Worm (Caenorhabditis elegans) whole organism, L3 larva: ENCODE results near the gene gldi-3.

ENCODE experiments used
- R02D3.7 ChIP-seq: fragments of 150-350 bp; optimal IDR thresholded peaks from 2 replicates; lab custom pipeline; 2014; ENCODE audit warnings: missing biosample characterization, missing genetic modification characterization
- aly-2 ChIP-seq: fragments of 150-350 bp; optimal IDR thresholded peaks from 2 replicates; lab custom pipeline; 2014; ENCODE audit warnings: missing biosample characterization, missing genetic modification characterization
- ceh-16 ChIP-seq: sonication (generic microtip); optimal IDR thresholded peaks from 2 replicates; lab custom pipeline; 2017; ENCODE audit warnings: missing biosample characterization, missing genetic modification characterization
- ceh-9 ChIP-seq: sonication (generic microtip); optimal IDR thresholded peaks from 2 replicates; lab custom pipeline; 2018; ENCODE audit warnings: missing biosample characterization, missing genetic modification characterization
- daf-12 ChIP-seq: fragments of 150-350 bp; optimal IDR thresholded peaks from 2 replicates; lab custom pipeline; 2014; ENCODE audit warnings: missing biosample characterization, missing genetic modification reagents, missing genetic modification characterization
- elt-2 ChIP-seq: sonication (generic microtip); optimal IDR thresholded peaks from 2 replicates; lab custom pipeline; 2016; ENCODE audit warnings: missing genetic modification reagents, mild to moderate bottlenecking, missing genetic modification characterization, missing compliant biosample characterization
- eor-1 ChIP-seq, 2 experiments: fragments of 150-350 bp; optimal IDR thresholded peaks; 2 replicates each; lab custom pipeline; 2014 to 2018; ENCODE audit warnings: missing biosample characterization in 2 of 2, missing genetic modification characterization in 2 of 2
- fkh-10 ChIP-seq: sonication (generic microtip); optimal IDR thresholded peaks from 2 replicates; lab custom pipeline; 2017; ENCODE audit warnings: missing biosample characterization, missing genetic modification reagents, missing genetic modification characterization
- hmg-11 ChIP-seq: sonication (generic microtip); optimal IDR thresholded peaks from 2 replicates; lab custom pipeline; 2016; ENCODE audit warnings: missing genetic modification characterization, missing compliant biosample characterization
- jun-1 ChIP-seq: fragments of 150-350 bp; optimal IDR thresholded peaks from 2 replicates; lab custom pipeline; 2014; ENCODE audit warnings: missing biosample characterization, missing genetic modification reagents, missing genetic modification characterization
- lin-15B ChIP-seq: fragments of 150-350 bp; optimal IDR thresholded peaks from 2 replicates; lab custom pipeline; 2014; ENCODE audit warnings: missing biosample characterization, missing genetic modification characterization
- lin-39 ChIP-seq: fragments of 150-350 bp; optimal IDR thresholded peaks from 2 replicates; lab custom pipeline; 2018; ENCODE audit warnings: missing biosample characterization, missing genetic modification reagents, missing genetic modification characterization
- mml-1 ChIP-seq: fragments of 150-350 bp; sonication (generic microtip); optimal IDR thresholded peaks from 3 replicates; lab custom pipeline; 2014; ENCODE audit warnings: missing biosample characterization, missing genetic modification characterization
- nfya-1 ChIP-seq: sonication (generic microtip); optimal IDR thresholded peaks from 2 replicates; lab custom pipeline; 2017; ENCODE audit warnings: missing genetic modification characterization, mild to moderate bottlenecking, missing compliant biosample characterization, antibody characterized with exemption, moderate library complexity; ENCODE audit not compliant: insufficient read depth
- nhr-11 ChIP-seq: fragments of 150-350 bp; optimal IDR thresholded peaks from 2 replicates; lab custom pipeline; 2014; ENCODE audit warnings: missing biosample characterization, missing genetic modification characterization
- nhr-23 ChIP-seq: fragments of 150-350 bp; optimal IDR thresholded peaks from 2 replicates; lab custom pipeline; 2014; ENCODE audit warnings: missing biosample characterization, missing genetic modification reagents, missing genetic modification characterization
- nhr-237 ChIP-seq: fragments of 150-350 bp; optimal IDR thresholded peaks from 2 replicates; lab custom pipeline; 2014; ENCODE audit warnings: missing biosample characterization, missing genetic modification characterization
- nhr-43 ChIP-seq: sonication (generic microtip); optimal IDR thresholded peaks from 2 replicates; lab custom pipeline; 2016; ENCODE audit warnings: mild to moderate bottlenecking, missing genetic modification characterization, missing compliant biosample characterization; ENCODE audit not compliant: poor library complexity, severe bottlenecking
- nhr-67 ChIP-seq: fragments of 150-350 bp; optimal IDR thresholded peaks from 2 replicates; lab custom pipeline; 2014; ENCODE audit warnings: missing biosample characterization, missing genetic modification characterization
- nhr-76 ChIP-seq: fragments of 150-350 bp; sonication (generic microtip); optimal IDR thresholded peaks from 5 replicates; lab custom pipeline; 2014; ENCODE audit warnings: missing biosample characterization, missing genetic modification characterization
- nhr-77 ChIP-seq: fragments of 150-350 bp; optimal IDR thresholded peaks from 2 replicates; lab custom pipeline; 2014; ENCODE audit warnings: missing biosample characterization, missing genetic modification characterization
- pha-4 ChIP-seq: fragments of 150-350 bp; optimal IDR thresholded peaks from 2 replicates; lab custom pipeline; 2014; ENCODE audit warnings: missing biosample characterization, missing genetic modification reagents, missing genetic modification characterization
- pqm-1 ChIP-seq: fragments of 150-350 bp; optimal IDR thresholded peaks from 2 replicates; lab custom pipeline; 2017; ENCODE audit warnings: missing biosample characterization, missing genetic modification characterization, inconsistent platforms
- sea-2 ChIP-seq: fragments of 150-350 bp; sonication (generic microtip); optimal IDR thresholded peaks from 4 replicates; lab custom pipeline; 2014; ENCODE audit warnings: missing biosample characterization, missing genetic modification reagents, missing genetic modification characterization
- skn-1 ChIP-seq: fragments of 150-350 bp; optimal IDR thresholded peaks from 2 replicates; lab custom pipeline; 2014; ENCODE audit warnings: missing biosample characterization, missing genetic modification characterization
- snpc-4 ChIP-seq: fragments of 150-350 bp; optimal IDR thresholded peaks from 2 replicates; lab custom pipeline; 2014; ENCODE audit warnings: missing biosample characterization, missing genetic modification characterization
- tbx-2 ChIP-seq: sonication (generic microtip); optimal IDR thresholded peaks from 2 replicates; lab custom pipeline; 2016; ENCODE audit warnings: mild to moderate bottlenecking, missing genetic modification characterization, missing compliant biosample characterization
- unc-39 ChIP-seq: sonication (generic microtip); optimal IDR thresholded peaks from 4 replicates; lab custom pipeline; 2017; ENCODE audit warnings: missing biosample characterization, missing genetic modification characterization
- zag-1 ChIP-seq: fragments of 150-350 bp; optimal IDR thresholded peaks from 2 replicates; lab custom pipeline; 2014; ENCODE audit warnings: missing biosample characterization, missing genetic modification characterization
- ztf-4 ChIP-seq: fragments of 150-350 bp; optimal IDR thresholded peaks from 2 replicates; lab custom pipeline; 2014; ENCODE audit warnings: missing biosample characterization, missing genetic modification characterization

The gldi-3 gene

DNA sequence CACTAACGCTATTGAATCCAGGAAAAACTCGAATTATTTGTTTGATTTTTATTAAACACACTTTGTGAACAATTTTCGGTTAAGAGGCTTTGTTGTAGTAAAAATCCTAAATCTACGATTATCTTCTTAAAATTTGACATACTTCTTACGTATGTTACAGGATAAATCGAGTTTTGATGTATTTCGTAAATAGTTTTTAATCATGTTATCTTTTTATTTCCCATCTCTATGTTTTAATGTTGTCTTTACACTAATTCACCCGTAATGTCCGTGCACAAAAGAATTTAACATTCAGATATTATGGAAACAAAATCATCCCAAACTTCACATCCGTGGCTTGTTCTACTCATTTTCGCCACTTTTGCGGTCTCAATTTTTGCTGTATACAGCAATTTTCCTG lies 43.8 kb upstream of the gldi-3 start, which contains the start of gene egli-1:
Gene egli-1, plus strand, starts transcription at position 301 of the 400 bp plus-strand sequence.
- no peak for TF ChIP-seq ceh-16 (tag; lab: Kevin White, UChicago)
- TF ChIP-seq nfya-1 (tag; lab: Kevin White, UChicago): no peak
- TF ChIP-seq sea-2 (GFP tag; lab: Kevin White, UChicago): no peak
- TF ChIP-seq nhr-237: no peak
- TF ChIP-seq R02D3.7 (tag; lab: Kevin White, UChicago): no peak
- no peak for TF ChIP-seq nhr-23 (tag; lab: Kevin White, UChicago)
- TF ChIP-seq lin-39 (tag; lab: Kevin White, UChicago): no peak
- TF ChIP-seq, all 47 proteins: peak for 0

DNA sequence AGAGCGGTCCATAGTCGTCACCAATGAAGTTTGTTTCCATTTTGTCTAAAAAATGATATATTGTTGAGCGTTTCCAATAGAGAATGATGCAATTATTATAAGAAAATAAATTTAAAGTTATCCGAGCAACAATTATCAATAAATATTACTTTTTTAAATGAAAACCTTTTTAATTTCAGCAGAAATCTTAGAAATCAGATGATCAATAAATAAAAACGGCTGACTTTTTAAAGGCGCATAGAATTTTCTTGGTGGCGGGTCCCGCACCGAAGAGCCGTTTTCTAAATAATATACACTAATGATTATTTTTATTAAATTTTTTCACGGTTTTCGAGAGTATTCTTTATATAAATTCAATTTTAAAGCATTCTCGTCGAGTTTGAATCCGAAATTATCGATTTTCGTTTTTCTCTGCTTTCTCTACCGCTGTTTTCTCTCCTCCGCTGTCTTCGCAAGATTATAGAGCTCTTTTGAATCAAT lies 43.0 kb upstream of the gldi-3 start, which contains the start of gene rab-39:
Gene rab-39, minus strand, starts transcription at position 51 of the 480 bp plus-strand sequence.
- peak; percentile 18 for TF ChIP-seq lin-39 (tag; lab: Kevin White, UChicago)
- peak; percentile 46 for TF ChIP-seq R02D3.7 (tag; lab: Kevin White, UChicago)
- no peak for TF ChIP-seq zag-1 (tag; lab: Kevin White, UChicago)
- no peak for TF ChIP-seq mml-1 (tag; lab: Kevin White, UChicago)
- peak; percentile 2 for TF ChIP-seq elt-2 (tag; lab: Kevin White, UChicago)
- TF ChIP-seq nhr-77 (tag; lab: Kevin White, UChicago): no peak
- peak; percentile 51 for TF ChIP-seq hmg-11 (tag; lab: Kevin White, UChicago)
- TF ChIP-seq lin-15B (tag; lab: Kevin White, UChicago): peak; percentile 31
- peak; percentile 23 for TF ChIP-seq fkh-10 (GFP tag; lab: Kevin White, UChicago)
- TF ChIP-seq nfya-1 (tag; lab: Kevin White, UChicago): peak; percentile 54
- peak; percentile 53 for TF ChIP-seq pha-4 (tag; lab: Kevin White, UChicago)

DNA sequence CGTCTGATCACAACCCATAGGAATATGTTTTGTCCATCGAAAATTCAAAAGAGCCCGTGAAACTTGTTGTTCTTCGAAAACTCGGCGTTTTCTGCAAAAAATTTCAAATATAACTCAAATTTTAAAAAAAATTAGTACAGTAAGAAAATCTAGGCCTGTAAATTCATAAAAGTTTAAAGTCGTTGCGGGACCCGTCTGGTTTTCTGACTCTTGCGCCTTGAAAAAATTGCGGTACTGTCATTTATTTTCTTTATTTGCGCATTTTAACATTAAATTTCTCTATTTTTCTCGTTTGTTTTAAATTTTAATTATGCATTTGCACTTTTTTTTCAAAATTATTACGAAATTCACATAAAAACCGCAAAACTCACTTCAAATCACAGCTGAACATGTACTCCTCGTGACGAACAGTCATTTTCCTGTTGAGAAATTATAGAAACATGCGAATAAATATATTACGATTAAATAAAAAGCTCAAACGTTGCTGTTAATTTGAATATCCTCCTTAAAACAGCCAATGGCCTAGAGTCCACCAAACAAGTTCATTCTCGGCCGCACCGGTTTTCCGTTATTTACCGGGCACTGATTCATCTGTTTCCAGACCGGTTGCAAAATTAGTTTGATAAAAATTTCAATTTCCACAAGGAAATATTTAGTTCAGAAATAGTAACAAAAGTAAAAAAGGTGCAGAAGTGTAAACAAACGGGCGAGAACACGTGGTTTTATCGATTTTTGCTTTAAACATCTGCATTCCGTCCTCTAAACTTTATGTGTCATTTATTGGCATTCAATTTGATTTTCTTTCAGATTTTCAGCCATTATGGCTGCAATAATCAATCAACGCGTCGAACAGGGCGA lies 39.4 kb upstream of the gldi-3 start, which contains the start of the genes csa-1 and wdfy-2:
Gene csa-1, minus strand, starts transcription at position 669 of the 858 bp plus-strand sequence.
Gene wdfy-2, plus strand, starts transcription at position 808 of the 858 bp plus-strand sequence.
- TF ChIP-seq pha-4 (tag; lab: Kevin White, UChicago) (peak; percentile 70), R02D3.7 (tag; lab: Kevin White, UChicago) (no peak), tbx-2 (tag; lab: Kevin White, UChicago) (no peak), jun-1 (tag; lab: Kevin White, UChicago) (no peak), sea-2 (GFP tag; lab: Kevin White, UChicago) (no peak), nhr-11 (tag; lab: Kevin White, UChicago) (no peak), nhr-67 (tag; lab: Kevin White, UChicago) (no peak), nhr-77 (tag; lab: Kevin White, UChicago) (no peak), nfya-1 (tag; lab: Kevin White, UChicago) (peak; percentile 41), nhr-237 (no peak), lin-15B (tag; lab: Kevin White, UChicago) (no peak), zag-1 (tag; lab: Kevin White, UChicago) (no peak), daf-12 (no peak), ztf-4 (tag; lab: Kevin White, UChicago) (no peak), eor-1 (tag; optimal IDR thresholded peaks at IDR 0.05; lab: Kevin White, UChicago) (no peak), elt-2 (tag; lab: Kevin White, UChicago) (peak; percentile 8)
- TF ChIP-seq, all 47 proteins: peak for 3

DNA sequence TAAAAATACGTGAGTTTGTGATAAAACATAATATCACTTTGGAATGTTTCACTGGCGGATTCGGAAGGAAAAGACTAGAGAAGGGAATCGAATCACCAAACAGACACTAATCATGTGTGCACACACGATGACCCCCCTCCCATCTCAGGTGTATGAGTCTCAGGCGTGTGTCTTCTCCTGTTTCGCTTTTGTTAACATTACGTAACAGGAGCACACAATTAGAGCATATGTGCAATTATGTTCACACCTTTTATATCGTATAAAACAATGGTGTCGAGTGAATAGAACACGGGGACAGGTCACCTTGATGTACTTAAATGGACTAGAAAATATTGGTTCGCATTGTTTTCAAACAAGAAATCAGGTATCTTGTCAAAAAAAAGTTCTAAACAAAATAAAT lies 36.9 kb upstream of the gldi-3 start:
- TF ChIP-seq pqm-1 (tag; lab: Kevin White, UChicago) (no peak), skn-1 (no peak), nhr-76 (tag; lab: Kevin White, UChicago) (no peak), mml-1 (tag; lab: Kevin White, UChicago) (no peak), nhr-43 (no peak), nhr-77 (tag; lab: Kevin White, UChicago) (no peak), ceh-9 (tag; lab: Kevin White, UChicago) (no peak), lin-39 (tag; lab: Kevin White, UChicago) (no peak), aly-2 (tag; lab: Kevin White, UChicago) (no peak), snpc-4 (tag; lab: Kevin White, UChicago) (no peak), unc-39 (tag; lab: Kevin White, UChicago) (no peak), ceh-16 (tag; lab: Kevin White, UChicago) (no peak), eor-1 (tag; optimal IDR thresholded peaks at IDR 0.05; lab: Kevin White, UChicago) (no peak), nfya-1 (tag; lab: Kevin White, UChicago) (no peak)
